Worm (Caenorhabditis elegans) whole organism, L1 larva: ENCODE data around the gene C49A9.10.

ENCODE experiments used
- C16A3.4 ChIP-seq: fragments of 150-350 bp; optimal IDR thresholded peaks from 2 replicates; lab custom pipeline; 2014; ENCODE audit warnings: missing biosample characterization, missing genetic modification characterization
- aly-2 ChIP-seq: fragments of 150-350 bp; optimal IDR thresholded peaks from 2 replicates; lab custom pipeline; 2014; ENCODE audit warnings: missing biosample characterization, missing genetic modification characterization
- ceh-63 ChIP-seq: fragments of 200-800 bp; sonication (Bioruptor generic); optimal IDR thresholded peaks from 2 replicates; lab custom pipeline; 2018; ENCODE audit warnings: mild to moderate bottlenecking, missing genetic modification characterization, missing compliant biosample characterization
- dpl-1 ChIP-seq, 3 experiments: fragments of 150-350 bp in 2 of 3; sonication (generic microtip) in 1 of 3; optimal IDR thresholded peaks; 2 replicates each; lab custom pipeline; 2014 to 2017; ENCODE audit warnings: missing biosample characterization in 3 of 3, missing genetic modification characterization in 3 of 3, missing genetic modification reagents in 3 of 3
- elt-2 ChIP-seq: sonication (generic microtip); optimal IDR thresholded peaks from 2 replicates; lab custom pipeline; 2016; ENCODE audit warnings: missing genetic modification characterization, mild to moderate bottlenecking, inconsistent platforms, missing compliant biosample characterization, missing genetic modification reagents
- elt-3 ChIP-seq, 6 experiments: fragments of 150-350 bp in 1 of 6; sonication (generic microtip); optimal IDR thresholded peaks; 2 replicates each; lab custom pipeline; 2017 to 2018; ENCODE audit warnings: missing biosample characterization in 6 of 6, missing genetic modification characterization in 6 of 6, inconsistent platforms in 1 of 6
- fkh-10 ChIP-seq: sonication (generic microtip); optimal IDR thresholded peaks from 2 replicates; lab custom pipeline; 2017; ENCODE audit warnings: missing biosample characterization, missing genetic modification reagents, missing genetic modification characterization
- fkh-4 ChIP-seq: sonication (generic microtip); optimal IDR thresholded peaks from 2 replicates; lab custom pipeline; 2016; ENCODE audit warnings: missing compliant biosample characterization, missing genetic modification characterization, borderline replicate concordance
- grh-1 ChIP-seq: fragments of 200-800 bp; sonication (Bioruptor generic); IDR thresholded peaks from 2 replicates; pipeline ENCODE4 v1.3.6; 2022; ENCODE audit warnings: missing genetic modification reagents, missing genetic modification characterization, missing compliant biosample characterization
- hlh-17 ChIP-seq: fragments of 200-800 bp; sonication (Bioruptor generic); optimal IDR thresholded peaks from 2 replicates; lab custom pipeline; 2018; ENCODE audit warnings: missing genetic modification characterization, mild to moderate bottlenecking, missing compliant biosample characterization, moderate library complexity, borderline replicate concordance
- irx-1 ChIP-seq: sonication (generic microtip); optimal IDR thresholded peaks from 2 replicates; lab custom pipeline; 2016; ENCODE audit warnings: missing genetic modification characterization, missing compliant biosample characterization
- lin-13 ChIP-seq: fragments of 150-350 bp; optimal IDR thresholded peaks from 2 replicates; lab custom pipeline; 2014; ENCODE audit warnings: missing biosample characterization, missing genetic modification reagents, missing genetic modification characterization
- lin-14 ChIP-seq: fragments of 200-800 bp; sonication (Bioruptor generic); optimal IDR thresholded peaks from 2 replicates; lab custom pipeline; 2018; ENCODE audit warnings: mild to moderate bottlenecking, missing genetic modification characterization, moderate library complexity, missing compliant biosample characterization
- lir-3 ChIP-seq: sonication (generic microtip); optimal IDR thresholded peaks from 2 replicates; lab custom pipeline; 2016; ENCODE audit warnings: mild to moderate bottlenecking, missing genetic modification characterization, moderate library complexity, missing compliant biosample characterization; ENCODE audit not compliant: poor library complexity
- mab-9 ChIP-seq: fragments of 200-800 bp; sonication (Bioruptor generic); IDR thresholded peaks from 2 replicates; pipeline ENCODE4 v1.3.6; 2022; ENCODE audit warnings: missing genetic modification reagents, missing genetic modification characterization, missing compliant biosample characterization
- mdl-1 ChIP-seq, 2 experiments: fragments of 150-350 bp; optimal IDR thresholded peaks; 2 replicates each; lab custom pipeline; 2014 to 2017; ENCODE audit warnings: missing biosample characterization in 2 of 2, missing genetic modification characterization in 2 of 2, inconsistent platforms in 1 of 2
- mef-2 ChIP-seq: fragments of 150-350 bp; optimal IDR thresholded peaks from 2 replicates; lab custom pipeline; 2014; ENCODE audit warnings: missing biosample characterization, missing genetic modification characterization
- mep-1 ChIP-seq: fragments of 150-350 bp; optimal IDR thresholded peaks from 2 replicates; lab custom pipeline; 2014; ENCODE audit warnings: missing biosample characterization, missing genetic modification characterization
- nhr-28 ChIP-seq: fragments of 150-350 bp; optimal IDR thresholded peaks from 2 replicates; lab custom pipeline; 2014; ENCODE audit warnings: missing biosample characterization, missing genetic modification characterization
- nhr-84 ChIP-seq: sonication (generic microtip); optimal IDR thresholded peaks from 2 replicates; lab custom pipeline; 2017; ENCODE audit warnings: missing biosample characterization, missing genetic modification characterization
- nhr-85 ChIP-seq: sonication (generic microtip); peaks from one replicate; lab custom pipeline; 2016; ENCODE audit warnings: missing genetic modification characterization, inconsistent platforms, missing compliant biosample characterization
- skn-1 ChIP-seq: fragments of 150-350 bp; optimal IDR thresholded peaks from 2 replicates; lab custom pipeline; 2014; ENCODE audit warnings: missing biosample characterization, missing genetic modification characterization
- sptf-1 ChIP-seq: fragments of 150-350 bp; optimal IDR thresholded peaks from 2 replicates; lab custom pipeline; 2014; ENCODE audit warnings: missing biosample characterization, missing genetic modification characterization
- sup-37 ChIP-seq: fragments of 200-800 bp; sonication (Bioruptor generic); optimal IDR thresholded peaks from 2 replicates; lab custom pipeline; 2018; ENCODE audit warnings: mild to moderate bottlenecking, missing genetic modification characterization, missing compliant biosample characterization
- tlp-1 ChIP-seq: fragments of 150-350 bp; optimal IDR thresholded peaks from 2 replicates; lab custom pipeline; 2014; ENCODE audit warnings: missing biosample characterization, missing genetic modification characterization
- unc-130 ChIP-seq: fragments of 150-350 bp; optimal IDR thresholded peaks from 2 replicates; lab custom pipeline; 2017; ENCODE audit warnings: missing biosample characterization, missing genetic modification characterization, inconsistent platforms
- unc-86 ChIP-seq: sonication (generic microtip); optimal IDR thresholded peaks from 2 replicates; lab custom pipeline; 2016; ENCODE audit warnings: missing genetic modification characterization, missing compliant biosample characterization
- xbp-1 ChIP-seq: sonication (generic microtip); optimal IDR thresholded peaks from 2 replicates; lab custom pipeline; 2016; ENCODE audit warnings: missing genetic modification characterization, missing compliant biosample characterization
- zip-4 ChIP-seq: fragments of 200-800 bp; sonication (Bioruptor generic); optimal IDR thresholded peaks from 2 replicates; lab custom pipeline; 2018; ENCODE audit warnings: mild to moderate bottlenecking, missing genetic modification characterization, moderate library complexity, missing compliant biosample characterization

The C49A9.10 gene

ce11 chrIV:6187160-6187559 lies 19.0 kb downstream of the C49A9.10 start:
- TF ChIP-seq elt-3 (tag; optimal IDR thresholded peaks at IDR 0.05; lab: Kevin White, UChicago) (no peak), C16A3.4 (tag; lab: Kevin White, UChicago) (no peak)
- TF ChIP-seq, all 84 proteins: peak for 0

- TF ChIP-seq elt-2 (peak; percentile 40), C16A3.4 (tag; lab: Kevin White, UChicago) (no peak)
Observed at ce11 chrIV:6185578-6185977, 20.6 kb downstream of the C49A9.10 start, which contains the start of gene asp-9. asp-9 (plus strand) TSS chrIV:6185889.

DNA sequence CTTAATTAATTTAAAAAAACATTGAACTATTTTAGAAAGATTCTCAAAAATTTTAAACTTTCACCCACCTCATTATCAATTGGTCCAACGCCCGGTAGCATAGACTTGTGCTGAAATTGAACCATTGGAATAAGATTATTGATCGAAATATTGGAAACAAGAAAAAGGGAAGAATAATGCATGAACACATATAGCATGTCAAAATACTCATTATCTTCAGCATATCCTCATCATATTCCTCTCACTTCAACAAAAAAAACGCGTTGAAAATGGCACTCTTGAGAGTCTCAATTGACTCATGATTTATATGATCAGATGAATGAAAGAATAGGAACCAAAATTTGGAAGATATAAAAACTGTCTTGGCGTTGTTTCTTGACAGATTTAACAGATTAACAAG lies 22.4 kb downstream of the C49A9.10 start, which contains the start of gene unc-77:
Gene unc-77 (minus strand): TSS at position 101 of the 400 bp plus-strand sequence.
- TF ChIP-seq mef-2 (no peak), grh-1 (GFP tag; lab: Robert Waterston, UW) (no peak), zip-4 (GFP tag; lab: Kevin White, UChicago) (no peak), C16A3.4 (tag; lab: Kevin White, UChicago) (no peak)

- no peak for TF ChIP-seq unc-130 (tag; lab: Kevin White, UChicago)
- TF ChIP-seq mep-1 (tag; lab: Kevin White, UChicago) = no peak
- TF ChIP-seq fkh-10 (GFP tag; lab: Kevin White, UChicago) = peak; percentile 25
- TF ChIP-seq nhr-85 (tag; lab: Kevin White, UChicago) = peak; percentile 32
- TF ChIP-seq lin-14 = peak; percentile 58
Observed at ce11 chrIV:6177383-6177782, 28.8 kb downstream of the C49A9.10 start.

DNA sequence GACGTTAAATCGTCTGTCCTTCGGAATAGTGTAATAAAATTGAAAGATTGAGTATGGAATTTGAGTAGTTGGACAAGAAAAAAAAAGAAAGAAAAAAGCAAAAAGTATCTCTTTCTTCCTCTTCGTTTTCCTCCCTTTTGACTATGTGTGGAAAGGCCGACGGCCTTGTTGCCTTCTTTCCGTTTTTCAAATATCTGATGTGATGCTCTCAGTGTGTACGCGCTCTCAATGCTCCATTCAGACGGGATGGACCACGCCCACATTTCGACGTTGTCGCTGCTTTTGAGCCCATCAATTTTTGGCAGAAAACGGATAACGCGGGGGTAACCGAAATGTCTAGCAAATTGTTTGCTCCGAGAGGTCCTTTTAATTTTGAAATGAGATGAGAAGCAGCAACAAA lies 33.2 kb downstream of the C49A9.10 start:
- TF ChIP-seq zip-4 (GFP tag; lab: Kevin White, UChicago) (no peak), sup-37 (GFP tag; lab: Kevin White, UChicago) (no peak), fkh-10 (GFP tag; lab: Kevin White, UChicago) (peak; percentile 68), tlp-1 (tag; lab: Kevin White, UChicago) (no peak), hlh-17 (GFP tag; lab: Kevin White, UChicago) (no peak), lin-14 (peak; percentile 53)

DNA sequence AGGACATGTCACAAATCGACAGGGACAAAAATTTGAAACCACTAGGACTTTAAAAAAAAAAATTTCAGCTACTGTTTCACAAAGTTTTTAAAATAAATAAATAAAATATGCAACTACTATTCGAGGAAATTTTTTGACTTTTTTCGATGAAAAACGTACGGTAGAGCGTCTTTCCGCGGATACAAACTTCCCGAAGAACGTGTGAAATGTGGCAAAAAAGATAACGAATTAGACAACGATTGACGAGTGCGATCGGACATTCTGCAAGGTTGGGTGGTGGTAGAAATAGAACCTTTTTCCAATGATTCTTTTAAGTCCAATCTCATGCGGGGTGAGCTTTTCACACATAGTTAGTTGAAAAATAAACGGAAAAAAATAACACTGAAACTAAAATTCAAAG lies 40.4 kb downstream of the C49A9.10 start:
- no peak for TF ChIP-seq lir-3 (tag; lab: Kevin White, UChicago)
- no peak for TF ChIP-seq mab-9 (GFP tag; lab: Robert Waterston, UW)
- TF ChIP-seq sptf-1 (tag; lab: Kevin White, UChicago) = no peak

DNA sequence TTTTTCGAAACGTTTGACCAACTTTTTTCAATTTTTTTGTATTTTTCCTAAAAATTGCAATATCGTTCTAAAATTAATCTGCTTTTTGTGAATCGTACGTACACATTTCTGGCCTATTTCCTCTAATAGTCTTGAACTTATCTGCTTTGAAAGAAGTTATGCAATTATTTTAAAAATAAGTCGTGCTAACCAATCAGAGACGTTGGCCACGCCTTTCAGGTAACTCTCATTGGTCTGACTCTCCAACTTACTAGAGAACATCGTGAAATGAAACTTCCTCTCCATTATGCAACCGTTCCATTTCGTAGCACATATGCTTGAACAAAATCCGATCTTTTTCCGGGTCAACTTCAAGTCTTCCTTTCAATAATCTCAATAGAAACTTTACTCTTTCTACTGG lies 46.5 kb downstream of the C49A9.10 start:
- TF ChIP-seq nhr-28 (tag; lab: Kevin White, UChicago) (no peak), mdl-1 (tag; optimal IDR thresholded peaks at IDR 0.05; lab: Kevin White, UChicago) (no peak), sup-37 (GFP tag; lab: Kevin White, UChicago) (no peak), xbp-1 (no peak), lin-14 (no peak), dpl-1 (GFP tag; optimal IDR thresholded peaks at IDR 0.05; lab: Kevin White, UChicago) (no peak), ceh-63 (GFP tag; lab: Kevin White, UChicago) (no peak), lin-13 (GFP tag; lab: Kevin White, UChicago) (no peak), aly-2 (no peak), mep-1 (tag; lab: Kevin White, UChicago) (no peak), fkh-4 (tag; lab: Kevin White, UChicago) (no peak), unc-86 (tag; lab: Kevin White, UChicago) (no peak), nhr-84 (tag; lab: Kevin White, UChicago) (no peak), skn-1 (no peak), irx-1 (tag; lab: Kevin White, UChicago) (no peak)
